Fruit fly (Drosophila melanogaster): ENCODE data around the gene Socs16D.

Gene Socs16D

DNA sequence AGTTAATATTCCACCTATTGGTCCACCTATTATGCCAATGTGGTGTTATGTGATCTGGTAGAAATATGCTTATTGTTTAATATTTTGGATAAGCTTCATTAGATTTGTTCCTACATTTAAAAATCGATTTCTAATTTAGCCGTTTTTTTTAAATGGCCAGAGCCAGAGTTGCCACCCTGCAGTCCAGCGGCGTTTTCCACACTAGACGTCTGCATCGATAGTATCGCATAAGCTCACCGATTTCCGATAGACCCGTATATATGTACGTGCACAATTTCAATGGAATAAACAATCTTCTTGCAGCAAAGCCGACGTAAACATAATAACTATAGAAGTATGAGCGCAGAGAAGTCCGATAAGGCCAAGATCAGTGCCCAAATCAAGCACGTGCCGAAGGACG is 14.6 kb upstream of the Socs16D start, which contains the start of gene Taf9 (continued):
- TF ChIP-seq CG12391 (tag; optimal IDR thresholded peaks at IDR 0.05) (no peak), HLHmδ (GFP tag; optimal IDR thresholded peaks at IDR 0.05) (no peak), da (GFP tag; optimal IDR thresholded peaks at IDR 0.05) (no peak), ewg (GFP tag; optimal IDR thresholded peaks at IDR 0.05) (no peak), NFAT (GFP tag; IDR thresholded peaks at IDR 0.05) (peak; percentile 67), CG10267 (tag; optimal IDR thresholded peaks at IDR 0.05) (peak; percentile 87), HmgD (GFP tag; optimal IDR thresholded peaks at IDR 0.05) (no peak), Fer3 (tag; optimal IDR thresholded peaks at IDR 0.05) (no peak), NC2α (GFP tag; optimal IDR thresholded peaks at IDR 0.05) (no peak), hb (GFP tag; IDR thresholded peaks at IDR 0.05; ENCODE audit: partially characterized antibody) (peak; percentile 83), oc (tag; optimal IDR thresholded peaks at IDR 0.05) (no peak), Side (GFP tag; optimal IDR thresholded peaks at IDR 0.05) (no peak), CG10431 (GFP tag; optimal IDR thresholded peaks at IDR 0.05) (no peak), zfh2 (GFP tag; optimal IDR thresholded peaks at IDR 0.05) (no peak), CG2120 (GFP tag; optimal IDR thresholded peaks at IDR 0.05) (peak; percentile 12), Awh (GFP tag; IDR thresholded peaks at IDR 0.05) (no peak), CG17829 (tag; optimal IDR thresholded peaks at IDR 0.05) (no peak), CG7372 (GFP tag; IDR thresholded peaks at IDR 0.05) (no peak), CG7786 (GFP tag; optimal IDR thresholded peaks at IDR 0.05) (no peak), BtbVII (GFP tag; optimal IDR thresholded peaks at IDR 0.05) (no peak), Eip74EF (GFP tag; optimal IDR thresholded peaks at IDR 0.05) (no peak), Deaf1 (tag; optimal IDR thresholded peaks at IDR 0.05) (no peak), h (optimal IDR thresholded peaks at IDR 0.05) (no peak), CG34376 (GFP tag; optimal IDR thresholded peaks at IDR 0.05) (no peak), jumu (GFP tag; optimal IDR thresholded peaks at IDR 0.05) (no peak), sima (GFP tag; optimal IDR thresholded peaks at IDR 0.05) (no peak), stc (GFP tag; IDR thresholded peaks at IDR 0.05) (no peak), CG15479 (GFP tag; optimal IDR thresholded peaks at IDR 0.05) (no peak), CG12236 (GFP tag; optimal IDR thresholded peaks at IDR 0.05) (no peak), al (GFP tag; IDR thresholded peaks at IDR 0.05) (no peak), PHDP (tag; optimal IDR thresholded peaks at IDR 0.05) (no peak), MESR4 (GFP tag; optimal IDR thresholded peaks at IDR 0.05) (peak; percentile 43), CG17328 (GFP tag; IDR thresholded peaks at IDR 0.05) (no peak), TFAM (GFP tag; optimal IDR thresholded peaks at IDR 0.05) (no peak), nmo (GFP tag; optimal IDR thresholded peaks at IDR 0.05) (peak; percentile 47), Sox102F (GFP tag; optimal IDR thresholded peaks at IDR 0.05) (no peak), Abd-B (GFP tag; optimal IDR thresholded peaks at IDR 0.05) (no peak), CG14965 (GFP tag; optimal IDR thresholded peaks at IDR 0.05; ENCODE audit: borderline replicate concordance) (no peak), Stat92E (GFP tag; optimal IDR thresholded peaks at IDR 0.05) (peak in 1 of 3 experiments; percentile 0), lab (GFP tag; optimal IDR thresholded peaks at IDR 0.05) (no peak), caup (GFP tag; optimal IDR thresholded peaks at IDR 0.05; ENCODE audit: severe bottlenecking) (no peak), cg (GFP tag; optimal IDR thresholded peaks at IDR 0.05) (no peak), hth (optimal IDR thresholded peaks at IDR 0.05) (no peak), Hmr (GFP tag; optimal IDR thresholded peaks at IDR 0.05) (no peak), Mes4 (GFP tag; optimal IDR thresholded peaks at IDR 0.05) (no peak), CG6813 (GFP tag; optimal IDR thresholded peaks at IDR 0.05) (no peak), CG7928 (GFP tag; optimal IDR thresholded peaks at IDR 0.05) (no peak), CTCF (GFP tag; optimal IDR thresholded peaks at IDR 0.05) (no peak), zfh1 (GFP tag; IDR thresholded peaks at IDR 0.05) (no peak; the same call in 2 of the 3 replicates), tll (GFP tag; optimal IDR thresholded peaks at IDR 0.05) (no peak), Dek (tag; optimal IDR thresholded peaks at IDR 0.05) (no peak)
